Fruit fly (Drosophila melanogaster) whole organism, wandering third instar larva: ENCODE measurements around the gene dUTPase.

Experiments used
- Abd-B ChIP-seq: fragments of >200 bp; optimal IDR thresholded peaks from 2 replicates; lab custom pipeline; 2017; ENCODE audit warnings: missing biosample characterization, missing genetic modification characterization
- CG32264 ChIP-seq: fragments of 200-800 bp; sonication (Bioruptor generic); optimal IDR thresholded peaks from 2 replicates; lab custom pipeline; 2016; ENCODE audit warnings: missing biosample characterization, missing genetic modification characterization
- CG9705 ChIP-seq: fragments of 200-800 bp; sonication (Bioruptor generic); optimal IDR thresholded peaks from 2 replicates; lab custom pipeline; 2018; ENCODE audit warnings: missing biosample characterization, mild to moderate bottlenecking, missing genetic modification characterization
- CrebA ChIP-seq: fragments of 200-800 bp; sonication (Bioruptor generic); optimal IDR thresholded peaks from 2 replicates; lab custom pipeline; 2016; ENCODE audit warnings: missing biosample characterization, mild to moderate bottlenecking, missing genetic modification characterization, borderline replicate concordance
- Dfd ChIP-seq: fragments of >200 bp; optimal IDR thresholded peaks from 2 replicates; lab custom pipeline; 2017; ENCODE audit warnings: missing biosample characterization, missing genetic modification characterization
- Dif ChIP-seq: fragments of 200-275, 200-300 bp; sonication (Bioruptor generic); optimal IDR thresholded peaks from 2 replicates; lab custom pipeline; 2018; ENCODE audit warnings: missing biosample characterization, missing genetic modification characterization; ENCODE audit not compliant: partially characterized antibody
- GATAd ChIP-seq: sonication (Bioruptor generic); optimal IDR thresholded peaks from 2 replicates; lab custom pipeline; 2016; ENCODE audit warnings: missing biosample characterization, missing genetic modification characterization
- HLH106 ChIP-seq: fragments of 200-800 bp; optimal IDR thresholded peaks from 3 replicates; lab custom pipeline; 2019; ENCODE audit warnings: missing biosample characterization, mild to moderate bottlenecking, missing genetic modification characterization, moderate library complexity
- Hnf4 ChIP-seq: fragments of 200-800 bp; sonication (Bioruptor generic); optimal IDR thresholded peaks from 2 replicates; lab custom pipeline; 2016; ENCODE audit warnings: missing biosample characterization, mild to moderate bottlenecking, missing genetic modification characterization
- Hr78 ChIP-seq: fragments of >200 bp; optimal IDR thresholded peaks from 2 replicates; lab custom pipeline; 2017; ENCODE audit warnings: missing biosample characterization, missing genetic modification characterization
- Hr83 ChIP-seq: fragments of 200-300 bp; sonication (Bioruptor generic); optimal IDR thresholded peaks from 2 replicates; lab custom pipeline; 2016; ENCODE audit warnings: missing biosample characterization, mild to moderate bottlenecking, missing genetic modification characterization, moderate library complexity; ENCODE audit not compliant: poor library complexity, severe bottlenecking
- Jra ChIP-seq: sonication (Bioruptor generic); optimal IDR thresholded peaks from 2 replicates; lab custom pipeline; 2016; ENCODE audit warnings: missing biosample characterization, missing genetic modification characterization
- Mio ChIP-seq: sonication (Bioruptor generic); optimal IDR thresholded peaks from 2 replicates; lab custom pipeline; 2016; ENCODE audit warnings: missing biosample characterization, missing genetic modification characterization
- Myc ChIP-seq: fragments of >200 bp; optimal IDR thresholded peaks from 2 replicates; lab custom pipeline; 2017
- N ChIP-seq: fragments of >200 bp; optimal IDR thresholded peaks from 2 replicates; lab custom pipeline; 2018; ENCODE audit warnings: missing biosample characterization, missing external identifiers, missing genetic modification characterization
- OdsH ChIP-seq: fragments of 200-800 bp; sonication (Bioruptor generic); optimal IDR thresholded peaks from 2 replicates; lab custom pipeline; 2016; ENCODE audit warnings: missing biosample characterization, mild to moderate bottlenecking, missing genetic modification characterization
- Rel ChIP-seq, 2 experiments: fragments of 200-800 bp; sonication (Bioruptor generic) in 1 of 2; optimal IDR thresholded peaks; 2 replicates in 1 of 2; 3 replicates in 1 of 2; lab custom pipeline; 2016 to 2019; ENCODE audit warnings: mild to moderate bottlenecking in 2 of 2, missing biosample characterization in 2 of 2, missing genetic modification characterization in 2 of 2, moderate library complexity in 1 of 2
- Sp1 ChIP-seq: fragments of 200-800 bp; sonication (Bioruptor generic); optimal IDR thresholded peaks from 3 replicates; lab custom pipeline; 2019; ENCODE audit warnings: missing biosample characterization, mild to moderate bottlenecking, missing genetic modification characterization, moderate library complexity
- Vsx2 ChIP-seq: fragments of 200-300, 225-300 bp; sonication (Bioruptor generic); optimal IDR thresholded peaks from 2 replicates; lab custom pipeline; 2018; ENCODE audit warnings: missing biosample characterization, missing genetic modification characterization; ENCODE audit not compliant: partially characterized antibody
- br ChIP-seq: fragments of 200-800 bp; sonication (Bioruptor generic); optimal IDR thresholded peaks from 2 replicates; lab custom pipeline; 2016; ENCODE audit warnings: missing biosample characterization, missing genetic modification characterization
- brk ChIP-seq: fragments of 200-800 bp; sonication (Bioruptor generic); optimal IDR thresholded peaks from 2 replicates; lab custom pipeline; 2016; ENCODE audit warnings: missing biosample characterization, mild to moderate bottlenecking, missing genetic modification characterization
- dl ChIP-seq, 2 experiments: fragments of 175-275, 200-275 bp in 1 of 2; fragments of 200-275 bp in 1 of 2; sonication (Bioruptor generic); optimal IDR thresholded peaks; lab custom pipeline; 2018; ENCODE audit warnings: mild to moderate bottlenecking in 2 of 2, missing biosample characterization in 2 of 2, missing genetic modification characterization in 2 of 2, moderate library complexity in 2 of 2; ENCODE audit not compliant: partially characterized antibody in 2 of 2, insufficient read depth in 1 of 2
- dmrt93B ChIP-seq: fragments of 200-800 bp; sonication (Bioruptor generic); optimal IDR thresholded peaks from 2 replicates; lab custom pipeline; 2018; ENCODE audit warnings: missing biosample characterization, mild to moderate bottlenecking, missing genetic modification characterization
- dsf ChIP-seq: sonication (Bioruptor generic); optimal IDR thresholded peaks from 2 replicates; lab custom pipeline; 2016; ENCODE audit warnings: missing biosample characterization, missing genetic modification characterization, borderline replicate concordance
- ey ChIP-seq: fragments of 200-800 bp; sonication (Bioruptor generic); optimal IDR thresholded peaks from 2 replicates; lab custom pipeline; 2016; ENCODE audit warnings: missing biosample characterization, missing genetic modification characterization
- foxo ChIP-seq, 2 experiments: fragments of 200-800 bp; sonication (Bioruptor generic); optimal IDR thresholded peaks; 2 replicates in 1 of 2; 3 replicates in 1 of 2; lab custom pipeline; 2016 to 2017; ENCODE audit warnings: missing biosample characterization in 2 of 2, missing genetic modification characterization in 2 of 2
- fru ChIP-seq: fragments of 200-800 bp; sonication (Bioruptor generic); optimal IDR thresholded peaks from 3 replicates; lab custom pipeline; 2016; ENCODE audit warnings: missing biosample characterization, mild to moderate bottlenecking, missing genetic modification characterization
- h ChIP-seq: fragments of 200-800 bp; sonication (Bioruptor generic); optimal IDR thresholded peaks from 3 replicates; lab custom pipeline; 2016; ENCODE audit warnings: missing biosample characterization, mild to moderate bottlenecking, missing genetic modification characterization
- jim ChIP-seq: fragments of 175-275, 200-325 bp; sonication (Bioruptor generic); optimal IDR thresholded peaks from 2 replicates; lab custom pipeline; 2016; ENCODE audit warnings: missing biosample characterization, mild to moderate bottlenecking, missing genetic modification characterization
- lola ChIP-seq: fragments of >200 bp; optimal IDR thresholded peaks from 2 replicates; lab custom pipeline; 2017; ENCODE audit warnings: missing biosample characterization, missing genetic modification characterization
- pan ChIP-seq: fragments of >200 bp; optimal IDR thresholded peaks from 2 replicates; lab custom pipeline; 2017
- psq ChIP-seq: fragments of 200-800 bp; sonication (Bioruptor generic); optimal IDR thresholded peaks from 3 replicates; lab custom pipeline; 2017; ENCODE audit warnings: missing biosample characterization, mild to moderate bottlenecking, missing genetic modification characterization, moderate library complexity
- rgr ChIP-seq: fragments of 200-800 bp; sonication (Bioruptor generic); optimal IDR thresholded peaks from 3 replicates; lab custom pipeline; 2016; ENCODE audit warnings: missing biosample characterization, mild to moderate bottlenecking, missing genetic modification characterization
- sage ChIP-seq: fragments of 200-800 bp; sonication (Bioruptor generic); optimal IDR thresholded peaks from 2 replicates; lab custom pipeline; 2016; ENCODE audit warnings: missing biosample characterization, mild to moderate bottlenecking, missing genetic modification characterization
- sv ChIP-seq: fragments of 200-800 bp; sonication (Bioruptor generic); optimal IDR thresholded peaks from 3 replicates; lab custom pipeline; 2016; ENCODE audit warnings: missing biosample characterization, missing genetic modification characterization
- tai ChIP-seq: sonication (Bioruptor generic); optimal IDR thresholded peaks from 2 replicates; lab custom pipeline; 2016; ENCODE audit warnings: missing biosample characterization, missing genetic modification characterization
- usp ChIP-seq: fragments of >200 bp; optimal IDR thresholded peaks from 2 replicates; lab custom pipeline; 2017; ENCODE audit warnings: missing biosample characterization, missing genetic modification characterization
- woc ChIP-seq: sonication (Bioruptor generic); optimal IDR thresholded peaks from 2 replicates; lab custom pipeline; 2016; ENCODE audit warnings: missing biosample characterization, mild to moderate bottlenecking, missing genetic modification characterization

The dUTPase gene

dm6 chr2L:11010999-11011398, at the start of gene dUTPase, which contains the start of gene Art8:
TSS of gene dUTPase (plus strand) at chr2L:11011312.
TSS of gene Art8 (minus strand) at chr2L:11011086.
- TF ChIP-seq rgr (GFP tag; lab: Kevin White, UChicago) (peak; percentile 73), Dfd (no peak), pan (lab: Kevin White, UChicago) (no peak), foxo (GFP tag; optimal IDR thresholded peaks at IDR 0.05; lab: Kevin White, UChicago) (peak in 1 of 2 experiments; percentile 84), Myc (lab: Kevin White, UChicago) (peak; percentile 40), brk (GFP tag; lab: Kevin White, UChicago) (no peak), Hr83 (GFP tag; lab: Kevin White, UChicago) (no peak), sage (GFP tag; lab: Kevin White, UChicago) (peak; percentile 74), dmrt93B (GFP tag; lab: Kevin White, UChicago) (no peak), Sp1 (GFP tag; lab: Kevin White, UChicago) (peak; percentile 68), Mio (GFP tag; lab: Kevin White, UChicago) (no peak), Dif (GFP tag; lab: Kevin White, UChicago) (no peak), GATAd (GFP tag; lab: Kevin White, UChicago) (no peak), Rel (GFP tag; optimal IDR thresholded peaks at IDR 0.05; lab: Kevin White, UChicago) (no peak), Rel (tag; optimal IDR thresholded peaks at IDR 0.05; lab: Kevin White, UChicago) (peak; percentile 43), sv (GFP tag; lab: Kevin White, UChicago) (peak; percentile 72), usp (no peak), lola (GFP tag; lab: Kevin White, UChicago) (no peak), HLH106 (tag; lab: Kevin White, UChicago) (peak; percentile 68), ey (GFP tag; lab: Kevin White, UChicago) (peak; percentile 51), dl (GFP tag; optimal IDR thresholded peaks at IDR 0.05; lab: Kevin White, UChicago; ENCODE audit: insufficient read depth in 1 of 2, partially characterized antibody in 2 of 2) (no peak), CG32264 (GFP tag; lab: Kevin White, UChicago) (no peak), OdsH (GFP tag; lab: Kevin White, UChicago) (peak; percentile 70), psq (GFP tag; lab: Kevin White, UChicago) (peak; percentile 69), br (GFP tag; lab: Kevin White, UChicago) (peak; percentile 51), h (GFP tag; lab: Kevin White, UChicago) (peak; percentile 76), fru (GFP tag; lab: Kevin White, UChicago) (peak; percentile 56), dsf (peak; percentile 79), Abd-B (no peak), jim (GFP tag; lab: Kevin White, UChicago) (no peak), Jra (peak; percentile 78), Hnf4 (GFP tag; lab: Kevin White, UChicago) (peak; percentile 83), Hr78 (GFP tag; lab: Kevin White, UChicago) (no peak), woc (no peak), CrebA (GFP tag; lab: Kevin White, UChicago) (no peak), N (GFP tag; lab: Kevin White, UChicago) (no peak), CG9705 (GFP tag; lab: Kevin White, UChicago) (peak; percentile 24), tai (GFP tag; lab: Kevin White, UChicago) (no peak), Vsx2 (GFP tag; lab: Kevin White, UChicago) (no peak)

dm6 chr2L:10963979-10964378, 47.1 kb upstream of the dUTPase start, which contains the start of gene dpr2:
TSS of gene dpr2 (minus strand) at chr2L:10964153.
- TF ChIP-seq woc (no peak), brk (GFP tag; lab: Kevin White, UChicago) (no peak), pan (lab: Kevin White, UChicago) (no peak), rgr (GFP tag; lab: Kevin White, UChicago) (no peak), Mio (GFP tag; lab: Kevin White, UChicago) (no peak), Vsx2 (GFP tag; lab: Kevin White, UChicago) (no peak), Myc (lab: Kevin White, UChicago) (no peak), HLH106 (tag; lab: Kevin White, UChicago) (no peak), sv (GFP tag; lab: Kevin White, UChicago) (no peak), Jra (no peak), Sp1 (GFP tag; lab: Kevin White, UChicago) (no peak), Hr83 (GFP tag; lab: Kevin White, UChicago) (no peak), tai (GFP tag; lab: Kevin White, UChicago) (no peak), sage (GFP tag; lab: Kevin White, UChicago) (no peak), Hr78 (GFP tag; lab: Kevin White, UChicago) (no peak)
